Fruit fly (Drosophila melanogaster) S2 (cell line): ENCODE measurements around the gene rhea.

Experiments used
- CG8478 ChIP-seq: fragments of >200 bp; optimal IDR thresholded peaks from 2 replicates; lab custom pipeline; 2018
- CTCF ChIP-seq, 2 experiments: fragments of >200 bp; optimal IDR thresholded peaks; 2 replicates each; lab custom pipeline; 2018

dm6 chr3L:8514768-8515167, 30.0 kb upstream of the rhea start, which contains the start of gene CG6683:
- no peak for TF ChIP-seq CG8478 (lab: Kevin White, UChicago)
- TF ChIP-seq CTCF (optimal IDR thresholded peaks at IDR 0.05; lab: Kevin White, UChicago), result no peak
